Worm (Caenorhabditis elegans): Measurements from ENCODE around the gene ZK688.5.

Gene ZK688.5

ce11 chrIII:7891573-7892306 is at the start of gene ZK688.5, which contains the start of gene fahd-1:
ZK688.5 (minus strand) TSS chrIII:7891623.
fahd-1 (plus strand) TSS chrIII:7892256.
- TF ChIP-seq lin-40 (tag; optimal IDR thresholded peaks at IDR 0.05) (peak; percentile 69), hmg-1.2 (GFP tag; IDR thresholded peaks at IDR 0.05) (peak; percentile 87; the same call in 1 of the 2 replicates), K12H6.12 (tag; optimal IDR thresholded peaks at IDR 0.05) (peak; percentile 34), K11D2.4 (GFP tag; IDR thresholded peaks at IDR 0.05) (0 out of 2 replicates have a peak, but pooled peaks have one; percentile 10), lin-54 (GFP tag; optimal IDR thresholded peaks at IDR 0.05) (peak; percentile 7), ztf-28 (GFP tag; IDR thresholded peaks at IDR 0.05) (no peak), ceh-40 (GFP tag; IDR thresholded peaks at IDR 0.05) (no peak), ztf-26 (tag; optimal IDR thresholded peaks at IDR 0.05) (peak; percentile 39), Y79H2A.3 (GFP tag; conservative IDR thresholded peaks at IDR 0.05) (no peak), hrde-1 (tag; optimal IDR thresholded peaks at IDR 0.05; ENCODE audit: borderline replicate concordance) (no peak), B0336.3 (GFP tag; IDR thresholded peaks at IDR 0.05) (0 out of 2 replicates have a peak, but pooled peaks have one; percentile 52), Y53F4B.3 (GFP tag; IDR thresholded peaks at IDR 0.05) (no peak), egrh-3 (GFP tag; IDR thresholded peaks at IDR 0.05) (peak; percentile 24; the same call in 1 of the 2 replicates), madf-3 (GFP tag; IDR thresholded peaks at IDR 0.05) (no peak), snpc-4 (GFP tag; optimal IDR thresholded peaks at IDR 0.05) (no peak), snpc-4 (tag; optimal IDR thresholded peaks at IDR 0.05) (peak in 3 of 4 experiments; percentile 2 to 48 (median 12)), lin-26 (GFP tag; IDR thresholded peaks at IDR 0.05) (0 out of 2 replicates have a peak, but pooled peaks have one; percentile 25), Y95B8A.8 (GFP tag; IDR thresholded peaks at IDR 0.05) (no peak), C06A6.2 (GFP tag; conservative IDR thresholded peaks at IDR 0.05) (0 out of 2 replicates have a peak, but pooled peaks have one; percentile 35), nhr-80 (tag; optimal IDR thresholded peaks at IDR 0.05) (peak; percentile 91), dox-1 (GFP tag; IDR thresholded peaks at IDR 0.05) (no peak; the same call in 1 of the 2 replicates), somi-1 (GFP tag; optimal IDR thresholded peaks at IDR 0.05) (peak; percentile 43), ztf-18 (tag; optimal IDR thresholded peaks at IDR 0.05) (no peak), attf-3 (GFP tag; conservative IDR thresholded peaks at IDR 0.05) (0 out of 2 replicates have a peak, but pooled peaks have one; percentile 22), die-1 (tag; optimal IDR thresholded peaks at IDR 0.05) (no peak), ceh-27 (GFP tag; optimal IDR thresholded peaks at IDR 0.05) (peak; percentile 44), let-526 (GFP tag; IDR thresholded peaks at IDR 0.05) (peak; percentile 50; the same call in 1 of the 2 replicates), tbp1 (GFP tag; optimal IDR thresholded peaks at IDR 0.05) (peak; percentile 45), Y53G8AR.9 (GFP tag; conservative IDR thresholded peaks at IDR 0.05) (peak; percentile 56; the same call in 1 of the 2 replicates), ztf-25 (GFP tag; IDR thresholded peaks at IDR 0.05) (no peak), let-607 (tag; optimal IDR thresholded peaks at IDR 0.05) (peak; percentile 27 to 51), akir-1 (GFP tag; optimal IDR thresholded peaks at IDR 0.05) (no peak), ZK185.1 (tag; optimal IDR thresholded peaks at IDR 0.05; ENCODE audit: poor library complexity, severe bottlenecking) (peak; percentile 26), F10E7.11 (tag; optimal IDR thresholded peaks at IDR 0.05) (no peak), nfyb-1 (GFP tag; IDR thresholded peaks at IDR 0.05) (peak; percentile 66; the same call in 1 of the 2 replicates), madf-10 (tag; optimal IDR thresholded peaks at IDR 0.05) (peak; percentile 14), ztf-22 (GFP tag; optimal IDR thresholded peaks at IDR 0.05) (no peak), lsy-27 (tag; optimal IDR thresholded peaks at IDR 0.05; ENCODE audit: borderline replicate concordance, insufficient read depth) (peak; percentile 71), nhr-179 (tag; optimal IDR thresholded peaks at IDR 0.05) (no peak), unc-62 (GFP tag; optimal IDR thresholded peaks at IDR 0.05) (peak; percentile 23), unc-130 (GFP tag; optimal IDR thresholded peaks at IDR 0.05) (no peak), rcor-1 (GFP tag; IDR thresholded peaks at IDR 0.05) (no peak; the same call in 1 of the 2 replicates), zim-3 (tag; optimal IDR thresholded peaks at IDR 0.05) (no peak), sptf-2 (GFP tag; optimal IDR thresholded peaks at IDR 0.05) (no peak), lsl-1 (GFP tag; optimal IDR thresholded peaks at IDR 0.05) (no peak), ets-4 (GFP tag; optimal IDR thresholded peaks at IDR 0.05) (no peak)

Data from whole organism, young adult.